Fruit fly (Drosophila melanogaster) whole organism, embryonic: ENCODE measurements around the gene Kdm5.

Experiments used
- Abd-B ChIP-seq: fragments of 200-800 bp; sonication (Bioruptor generic); optimal IDR thresholded peaks from 2 replicates; lab custom pipeline; 2018; ENCODE audit warnings: missing biosample characterization, mild to moderate bottlenecking, missing genetic modification characterization, moderate library complexity
- Blimp-1 ChIP-seq: fragments of 200-800 bp; sonication (Bioruptor generic); optimal IDR thresholded peaks from 3 replicates; lab custom pipeline; 2018; ENCODE audit warnings: missing biosample characterization, missing genetic modification characterization, mild to moderate bottlenecking, moderate library complexity, missing genetic modification reagents
- CG1024 ChIP-seq: fragments of 200-800 bp; sonication (Bioruptor generic); IDR thresholded peaks from 2 replicates; pipeline ENCODE4 v1.3.6; 2022; ENCODE audit warnings: missing biosample characterization, missing genetic modification characterization
- CG10654 ChIP-seq: fragments of 200-800 bp; sonication (Bioruptor generic); optimal IDR thresholded peaks from 2 replicates; lab custom pipeline; 2016; ENCODE audit warnings: missing biosample characterization, missing genetic modification characterization
- CG11093 ChIP-seq: fragments of 200-800 bp; sonication (Bioruptor generic); IDR thresholded peaks from 3 replicates; pipeline ENCODE4 v1.3.6; 2022; ENCODE audit warnings: missing biosample characterization, missing genetic modification characterization
- CG11723 ChIP-seq: fragments of 200-800 bp; sonication (Bioruptor generic); optimal IDR thresholded peaks from 2 replicates; lab custom pipeline; 2017; ENCODE audit warnings: missing biosample characterization, mild to moderate bottlenecking, missing genetic modification characterization
- CG12155 ChIP-seq: fragments of 200-800 bp; sonication (Bioruptor generic); optimal IDR thresholded peaks from 3 replicates; lab custom pipeline; 2016; ENCODE audit warnings: missing biosample characterization, missing genetic modification characterization
- CG12236 ChIP-seq: fragments of 200-800 bp; sonication (Bioruptor generic); optimal IDR thresholded peaks from 2 replicates; lab custom pipeline; 2016; ENCODE audit warnings: missing biosample characterization, missing genetic modification characterization
- CG13775 ChIP-seq: fragments of 200-800 bp; sonication (Bioruptor generic); optimal IDR thresholded peaks from 3 replicates; lab custom pipeline; 2017; ENCODE audit warnings: missing biosample characterization, mild to moderate bottlenecking, missing genetic modification characterization
- CG14965 ChIP-seq: fragments of 200-800 bp; sonication (Bioruptor generic); optimal IDR thresholded peaks from 2 replicates; lab custom pipeline; 2016; ENCODE audit warnings: missing biosample characterization, missing genetic modification characterization, borderline replicate concordance
- CG1647 ChIP-seq: fragments of 200-800 bp; sonication (Bioruptor generic); optimal IDR thresholded peaks from 3 replicates; lab custom pipeline; 2016; ENCODE audit warnings: missing biosample characterization, missing genetic modification characterization
- CG17912 ChIP-seq: fragments of 200-800 bp; sonication (Bioruptor generic); optimal IDR thresholded peaks from 2 replicates; lab custom pipeline; 2018; ENCODE audit warnings: missing biosample characterization, mild to moderate bottlenecking, missing genetic modification characterization
- CG18476 ChIP-seq: fragments of 200-800 bp; sonication (Bioruptor generic); optimal IDR thresholded peaks from 2 replicates; lab custom pipeline; 2016; ENCODE audit warnings: missing biosample characterization, mild to moderate bottlenecking, missing genetic modification characterization
- CG34224 ChIP-seq: fragments of 200-800 bp; sonication (Bioruptor generic); IDR thresholded peaks from 3 replicates; pipeline ENCODE4 v1.3.6; 2022; ENCODE audit warnings: missing biosample characterization, missing genetic modification characterization; ENCODE audit not compliant: partially characterized antibody
- CG3847 ChIP-seq: fragments of 200-800 bp; sonication (Bioruptor generic); IDR thresholded peaks from 2 replicates; pipeline ENCODE4 v1.3.6; 2022; ENCODE audit warnings: missing biosample characterization, missing genetic modification characterization
- CG4328 ChIP-seq: fragments of 200-800 bp; sonication (Bioruptor generic); optimal IDR thresholded peaks from 3 replicates; lab custom pipeline; 2017; ENCODE audit warnings: missing biosample characterization, missing genetic modification reagents, missing genetic modification characterization
- CG5180 ChIP-seq: fragments of 200-800 bp; sonication (Bioruptor generic); optimal IDR thresholded peaks from 3 replicates; lab custom pipeline; 2017; ENCODE audit warnings: missing biosample characterization, missing genetic modification characterization, mild to moderate bottlenecking, moderate library complexity, missing genetic modification reagents
- CG6654 ChIP-seq: fragments of 200-800 bp; sonication (Bioruptor generic); optimal IDR thresholded peaks from 2 replicates; lab custom pipeline; 2017; ENCODE audit warnings: missing biosample characterization, mild to moderate bottlenecking, missing genetic modification characterization
- CG7928 ChIP-seq: fragments of 200-800 bp; sonication (Bioruptor generic); optimal IDR thresholded peaks from 2 replicates; lab custom pipeline; 2017; ENCODE audit warnings: missing biosample characterization, mild to moderate bottlenecking, missing genetic modification characterization
- CG7963 ChIP-seq: fragments of 200-800 bp; sonication (Bioruptor generic); IDR thresholded peaks from 3 replicates; pipeline ENCODE4 v1.3.6; 2022; ENCODE audit warnings: missing biosample characterization, missing genetic modification characterization; ENCODE audit not compliant: partially characterized antibody
- CG7987 ChIP-seq: fragments of 200-800 bp; sonication (Bioruptor generic); optimal IDR thresholded peaks from 2 replicates; lab custom pipeline; 2018; ENCODE audit warnings: missing biosample characterization, mild to moderate bottlenecking, missing genetic modification characterization, moderate library complexity
- CG8290 ChIP-seq, 3 experiments: fragments of 200-800 bp; sonication (Bioruptor generic); optimal IDR thresholded peaks; 2 replicates each; lab custom pipeline; 2016 to 2019; ENCODE audit warnings: missing biosample characterization in 3 of 3, missing genetic modification characterization in 3 of 3, mild to moderate bottlenecking in 2 of 3, moderate library complexity in 1 of 3
- CkIIα-i1 ChIP-seq: fragments of 200-800 bp; sonication (Bioruptor generic); IDR thresholded peaks from 2 replicates; pipeline ENCODE4 v1.3.6; 2022; ENCODE audit warnings: missing biosample characterization, missing genetic modification characterization
- D19A ChIP-seq: fragments of 200-800 bp; optimal IDR thresholded peaks from 3 replicates; lab custom pipeline; 2019; ENCODE audit warnings: missing biosample characterization, mild to moderate bottlenecking, missing genetic modification characterization, moderate library complexity
- Dll ChIP-seq: fragments of 200-800 bp; sonication (Bioruptor generic); IDR thresholded peaks from 4 replicates; pipeline ENCODE4 v1.3.6; 2022; ENCODE audit warnings: missing biosample characterization, missing genetic modification characterization; ENCODE audit not compliant: partially characterized antibody
- ERR ChIP-seq: fragments of 200-800 bp; sonication (Bioruptor generic); optimal IDR thresholded peaks from 2 replicates; lab custom pipeline; 2016; ENCODE audit warnings: missing biosample characterization, missing genetic modification characterization
- Ets65A ChIP-seq: fragments of 200-800 bp; sonication (Bioruptor generic); peaks from one replicate; lab custom pipeline; 2016; ENCODE audit warnings: missing biosample characterization, missing genetic modification characterization
- Ets97D ChIP-seq: fragments of 200-800 bp; sonication (Bioruptor generic); optimal IDR thresholded peaks from 3 replicates; lab custom pipeline; 2016; ENCODE audit warnings: missing biosample characterization, missing genetic modification characterization
- Hmr ChIP-seq: fragments of 200-800 bp; sonication (Bioruptor generic); optimal IDR thresholded peaks from 3 replicates; lab custom pipeline; 2017; ENCODE audit warnings: mild to moderate bottlenecking, missing biosample characterization, missing genetic modification reagents, missing genetic modification characterization
- Lim3 ChIP-seq: fragments of 200-800 bp; sonication (Bioruptor generic); IDR thresholded peaks from 2 replicates; pipeline ENCODE4 v1.3.6; 2022; ENCODE audit warnings: missing biosample characterization, missing genetic modification characterization
- NK7.1 ChIP-seq: fragments of 200-800 bp; sonication (Bioruptor generic); optimal IDR thresholded peaks from 3 replicates; lab custom pipeline; 2016; ENCODE audit warnings: missing biosample characterization, missing genetic modification characterization
- Spps ChIP-seq: fragments of 200-800 bp; sonication (Bioruptor generic); optimal IDR thresholded peaks from 2 replicates; lab custom pipeline; 2018; ENCODE audit warnings: missing biosample characterization, mild to moderate bottlenecking, missing genetic modification characterization
- Sry-β ChIP-seq: fragments of 200-800 bp; sonication (Bioruptor generic); optimal IDR thresholded peaks from 2 replicates; lab custom pipeline; 2018; ENCODE audit warnings: missing biosample characterization, mild to moderate bottlenecking, missing genetic modification characterization, moderate library complexity
- Stat92E ChIP-seq, 3 experiments: fragments of >200 bp in 2 of 3; fragments of 200-800 bp in 1 of 3; sonication (Bioruptor generic) in 1 of 3; optimal IDR thresholded peaks; 2 replicates each; lab custom pipeline; 2017 to 2019; ENCODE audit warnings: missing biosample characterization in 3 of 3, missing genetic modification characterization in 3 of 3, mild to moderate bottlenecking in 1 of 3, moderate library complexity in 1 of 3
- bigmax ChIP-seq: fragments of 200-800 bp; sonication (Bioruptor generic); optimal IDR thresholded peaks from 2 replicates; lab custom pipeline; 2018; ENCODE audit warnings: missing biosample characterization, mild to moderate bottlenecking, missing genetic modification characterization
- ci ChIP-seq: fragments of 200-800 bp; sonication (Bioruptor generic); IDR thresholded peaks from 3 replicates; pipeline ENCODE4 v1.3.6; 2022; ENCODE audit warnings: missing biosample characterization, missing genetic modification characterization
- crc ChIP-seq: fragments of 200-800 bp; sonication (Bioruptor generic); optimal IDR thresholded peaks from 2 replicates; lab custom pipeline; 2016; ENCODE audit warnings: missing biosample characterization, missing genetic modification characterization
- ems ChIP-seq: fragments of 200-800 bp; sonication (Bioruptor generic); optimal IDR thresholded peaks from 3 replicates; lab custom pipeline; 2016; ENCODE audit warnings: missing biosample characterization, missing genetic modification characterization
- eve ChIP-seq, 2 experiments: fragments of >200 bp; optimal IDR thresholded peaks; 2 replicates each; lab custom pipeline; 2017; ENCODE audit warnings: missing biosample characterization in 2 of 2, missing genetic modification characterization in 2 of 2
- lola ChIP-seq, 3 experiments: fragments of >200 bp in 2 of 3; fragments of 200-800 bp in 1 of 3; sonication (Bioruptor generic) in 1 of 3; optimal IDR thresholded peaks; 2 replicates each; lab custom pipeline; 2017 to 2019; ENCODE audit warnings: missing biosample characterization in 3 of 3, missing genetic modification characterization in 3 of 3, mild to moderate bottlenecking in 1 of 3, moderate library complexity in 1 of 3
- lov ChIP-seq, 2 experiments: fragments of 200-800 bp in 1 of 2; fragments of >200 bp in 1 of 2; sonication (Bioruptor generic) in 1 of 2; IDR thresholded peaks in 1 of 2; optimal IDR thresholded peaks in 1 of 2; 2 replicates in 1 of 2; 3 replicates in 1 of 2; pipeline versions ENCODE4 v1.3.6 to Lab custom; 2017 to 2022; ENCODE audit warnings: missing biosample characterization in 1 of 2, missing genetic modification characterization in 1 of 2
- pan ChIP-seq, 4 experiments: fragments of >200 bp in 3 of 4; fragments of 200-800 bp in 1 of 4; sonication (Bioruptor generic) in 1 of 4; optimal IDR thresholded peaks in 3 of 4; IDR thresholded peaks in 1 of 4; 2 replicates each; pipeline versions ENCODE4 v1.3.6 to Lab custom; 2017 to 2022; ENCODE audit warnings: missing biosample characterization in 2 of 4, missing genetic modification characterization in 2 of 4, mixed read lengths in 1 of 4
- salm ChIP-seq: fragments of 200-800 bp; sonication (Bioruptor generic); optimal IDR thresholded peaks from 2 replicates; lab custom pipeline; 2018; ENCODE audit warnings: missing biosample characterization, mild to moderate bottlenecking, missing genetic modification characterization
- sens-2 ChIP-seq: fragments of 200-800 bp; sonication (Bioruptor generic); IDR thresholded peaks from 2 replicates; pipeline ENCODE4 v1.3.6; 2022; ENCODE audit warnings: missing biosample characterization, missing genetic modification characterization
- slbo ChIP-seq: fragments of 200-800 bp; sonication (Bioruptor generic); IDR thresholded peaks from 2 replicates; pipeline ENCODE4 v1.3.6; 2022; ENCODE audit warnings: missing biosample characterization, missing genetic modification characterization
- tll ChIP-seq, 2 experiments: fragments of 200-800 bp in 1 of 2; fragments of >200 bp in 1 of 2; sonication (Bioruptor generic) in 1 of 2; optimal IDR thresholded peaks; 2 replicates each; lab custom pipeline; 2017 to 2019; ENCODE audit warnings: missing biosample characterization in 2 of 2, missing genetic modification characterization in 2 of 2, mild to moderate bottlenecking in 1 of 2, moderate library complexity in 1 of 2
- yki ChIP-seq: fragments of >200 bp; optimal IDR thresholded peaks from 3 replicates; lab custom pipeline; 2018

The Kdm5 gene

DNA sequence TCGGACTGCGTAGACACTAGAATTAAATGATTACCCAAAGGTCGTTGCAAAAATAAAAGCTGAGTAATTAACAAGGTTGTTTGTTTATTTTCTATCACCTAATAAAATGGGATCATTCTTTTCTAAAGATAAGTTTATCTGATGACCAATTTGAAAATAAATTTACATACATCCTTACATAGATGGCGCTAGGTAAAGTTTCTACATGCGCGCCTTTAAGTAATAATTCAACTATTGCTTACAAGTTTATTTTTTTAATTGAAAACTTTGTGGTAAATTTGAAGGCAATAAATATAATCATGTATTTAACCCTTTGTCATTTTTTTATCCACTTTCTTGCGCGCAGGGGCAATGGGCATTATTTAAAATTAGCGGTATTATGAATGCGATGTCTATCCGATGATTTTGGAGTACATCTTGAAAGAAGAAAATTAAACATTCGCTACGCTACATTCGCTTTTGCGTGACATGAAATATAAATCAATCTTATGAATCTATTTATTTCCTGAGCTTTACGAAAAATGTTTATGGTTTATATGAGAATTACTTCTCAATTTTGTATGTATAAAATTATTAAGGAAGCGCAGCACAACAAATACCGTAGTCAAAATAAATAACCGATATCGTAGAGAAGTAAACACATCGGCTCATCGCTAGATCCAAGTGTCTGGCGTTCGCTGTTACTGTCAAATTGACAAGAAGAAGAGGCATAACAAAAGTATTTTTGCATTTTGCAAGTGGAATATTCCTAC, 50.4 kb downstream of the Kdm5 start, which contains the start of gene CG9044 (continued):
- TF ChIP-seq CG1647 (GFP tag; lab: Kevin White, UChicago) (peak; percentile 68), NK7.1 (GFP tag; lab: Kevin White, UChicago) (peak; percentile 2), CG14965 (GFP tag; lab: Kevin White, UChicago) (no peak), ems (GFP tag; lab: Kevin White, UChicago) (peak; percentile 30), CG7928 (GFP tag; lab: Kevin White, UChicago) (no peak), sens-2 (GFP tag; lab: Robert Waterston, UW) (no peak), salm (tag; lab: Kevin White, UChicago) (no peak), ERR (GFP tag; lab: Kevin White, UChicago) (no peak), lov (optimal IDR thresholded peaks at IDR 0.05; lab: Kevin White, UChicago) (no peak), lov (GFP tag; IDR thresholded peaks at IDR 0.05; lab: Robert Waterston, UW) (no peak), CG1024 (GFP tag; lab: Robert Waterston, UW) (no peak), bigmax (GFP tag; lab: Kevin White, UChicago) (no peak), CG12236 (no peak), Lim3 (GFP tag; lab: Robert Waterston, UW) (no peak), CG6654 (GFP tag; lab: Kevin White, UChicago) (no peak), CG10654 (GFP tag; lab: Kevin White, UChicago) (peak; percentile 51), pan (optimal IDR thresholded peaks at IDR 0.05; lab: Kevin White, UChicago) (no peak), pan (GFP tag; optimal IDR thresholded peaks at IDR 0.05 in 1 of 2, IDR thresholded peaks at IDR 0.05 in 1 of 2) (no peak), Hmr (GFP tag; lab: Kevin White, UChicago) (peak; percentile 33), ci (GFP tag; lab: Robert Waterston, UW) (0 out of 3 replicates have a peak, but pooled peaks have one; percentile 48), Ets65A (peak; percentile 98), CG12155 (GFP tag; lab: Kevin White, UChicago) (peak; percentile 57), CG18476 (GFP tag; lab: Kevin White, UChicago) (peak; percentile 50), CG4328 (no peak), CG13775 (GFP tag; lab: Kevin White, UChicago) (peak; percentile 69), Dll (peak; percentile 97), yki (lab: Kevin White, UChicago) (no peak), lola (GFP tag; optimal IDR thresholded peaks at IDR 0.05; lab: Kevin White, UChicago) (peak in 1 of 3 experiments; percentile 53), CG3847 (GFP tag; lab: Robert Waterston, UW) (peak; percentile 64; the same call in 1 of the 2 replicates), CG5180 (GFP tag; lab: Kevin White, UChicago) (no peak), CG11093 (GFP tag; lab: Robert Waterston, UW) (peak; percentile 24; the same call in 1 of the 3 replicates), CG8290 (GFP tag; optimal IDR thresholded peaks at IDR 0.05; lab: Kevin White, UChicago) (peak; percentile 60), CG8290 (tag; optimal IDR thresholded peaks at IDR 0.05; lab: Kevin White, UChicago) (no peak), CkIIα-i1 (GFP tag; lab: Robert Waterston, UW) (no peak), tll (GFP tag; optimal IDR thresholded peaks at IDR 0.05; lab: Kevin White, UChicago) (peak in 1 of 2 experiments; percentile 66), Sry-β (GFP tag; lab: Kevin White, UChicago) (peak; percentile 8), Blimp-1 (no peak), CG7987 (GFP tag; lab: Kevin White, UChicago) (no peak), Ets97D (GFP tag; lab: Kevin White, UChicago) (peak; percentile 67), slbo (GFP tag; lab: Robert Waterston, UW) (peak; percentile 77), D19A (tag; lab: Kevin White, UChicago) (no peak), Stat92E (GFP tag; optimal IDR thresholded peaks at IDR 0.05; lab: Kevin White, UChicago) (peak in 1 of 3 experiments; percentile 41), Spps (tag; lab: Kevin White, UChicago) (no peak), CG11723 (no peak), crc (GFP tag; lab: Kevin White, UChicago) (no peak), CG17912 (GFP tag; lab: Kevin White, UChicago) (peak; percentile 2), CG34224 (GFP tag; lab: Robert Waterston, UW) (peak; percentile 83), Abd-B (GFP tag; lab: Kevin White, UChicago) (no peak), CG7963 (GFP tag; lab: Robert Waterston, UW) (peak; percentile 80), eve (GFP tag; optimal IDR thresholded peaks at IDR 0.05; lab: Kevin White, UChicago) (no peak)
